Fruit fly (Drosophila melanogaster) whole organism, pupa: ENCODE results near the gene Gclc.

Source experiments
- CG13204 ChIP-seq: fragments of 200-800 bp; sonication (Bioruptor generic); optimal IDR thresholded peaks from 2 replicates; lab custom pipeline; 2018; ENCODE audit warnings: missing biosample characterization, mild to moderate bottlenecking, missing genetic modification characterization, moderate library complexity
- CG14655 ChIP-seq: fragments of 200-800 bp; sonication (Bioruptor generic); optimal IDR thresholded peaks from 3 replicates; lab custom pipeline; 2017; ENCODE audit warnings: mild to moderate bottlenecking, missing biosample characterization, missing genetic modification reagents, missing genetic modification characterization
- CG17806 ChIP-seq: fragments of 200-800 bp; sonication (Bioruptor generic); optimal IDR thresholded peaks from 2 replicates; lab custom pipeline; 2018; ENCODE audit warnings: missing biosample characterization, mild to moderate bottlenecking, missing genetic modification characterization, moderate library complexity
- CG32121 ChIP-seq: fragments of 200-800 bp; sonication (Bioruptor generic); IDR thresholded peaks from 2 replicates; pipeline ENCODE4 v1.3.6; 2022; ENCODE audit warnings: missing biosample characterization, missing genetic modification characterization
- CG34367 ChIP-seq: fragments of 200-800 bp; sonication (Bioruptor generic); optimal IDR thresholded peaks from 2 replicates; lab custom pipeline; 2018; ENCODE audit warnings: missing biosample characterization, mild to moderate bottlenecking, missing genetic modification characterization
- CG4496 ChIP-seq: fragments of 200-800 bp; sonication (Bioruptor generic); IDR thresholded peaks from 3 replicates; pipeline ENCODE4 v1.3.6; 2022; ENCODE audit warnings: missing biosample characterization, missing genetic modification characterization
- CG8301 ChIP-seq: fragments of 200-800 bp; sonication (Bioruptor generic); optimal IDR thresholded peaks from 2 replicates; lab custom pipeline; 2018; ENCODE audit warnings: missing biosample characterization, mild to moderate bottlenecking, missing genetic modification characterization
- fd96Ca ChIP-seq: fragments of 200-800 bp; sonication (Bioruptor generic); IDR thresholded peaks from 3 replicates; pipeline ENCODE4 v1.3.6; 2022; ENCODE audit warnings: missing biosample characterization, missing genetic modification characterization
- gl ChIP-seq: fragments of 200-800 bp; sonication (Bioruptor generic); optimal IDR thresholded peaks from 2 replicates; lab custom pipeline; 2018; ENCODE audit warnings: missing biosample characterization, mild to moderate bottlenecking, missing genetic modification characterization
- rn ChIP-seq: fragments of 200-800 bp; sonication (Bioruptor generic); IDR thresholded peaks from 2 replicates; pipeline ENCODE4 v1.3.6; 2022; ENCODE audit warnings: missing biosample characterization, missing genetic modification characterization

dm6 chrX:8115717-8116311 is at the start of gene Gclc:
- no peak for TF ChIP-seq CG14655
- no peak for TF ChIP-seq gl (tag; lab: Kevin White, UChicago)
- no peak for TF ChIP-seq CG4496 (GFP tag; lab: Robert Waterston, UW)
- no peak for TF ChIP-seq fd96Ca
- no peak for TF ChIP-seq CG13204 (GFP tag; lab: Kevin White, UChicago)
- no peak for TF ChIP-seq CG17806 (tag; lab: Kevin White, UChicago)
- TF ChIP-seq CG8301 (tag; lab: Kevin White, UChicago): no peak
- TF ChIP-seq rn: no peak
- no peak for TF ChIP-seq CG34367 (tag; lab: Kevin White, UChicago)
- no peak for TF ChIP-seq CG32121
